Fruit fly (Drosophila melanogaster) whole organism, embryonic: ENCODE measurements around the gene ppk20.
A peak's percentile ranks its signal among the peaks of the same experiment; 100 is the strongest.

Source experiments
- CG10267 ChIP-seq: fragments of 200-800 bp; sonication (Bioruptor generic); optimal IDR thresholded peaks from 2 replicates; lab custom pipeline; 2018; ENCODE audit warnings: missing biosample characterization, mild to moderate bottlenecking, missing genetic modification characterization, moderate library complexity
- CG11504 ChIP-seq: fragments of 200-800 bp; sonication (Bioruptor generic); optimal IDR thresholded peaks from 3 replicates; lab custom pipeline; 2019; ENCODE audit warnings: missing biosample characterization, mild to moderate bottlenecking, missing genetic modification characterization, moderate library complexity
- CG11696 ChIP-seq: fragments of 200-800 bp; sonication (Bioruptor generic); IDR thresholded peaks from 2 replicates; pipeline ENCODE4 v1.3.6; 2022; ENCODE audit warnings: missing biosample characterization, missing genetic modification characterization
- CG13296 ChIP-seq: fragments of 200-800 bp; sonication (Bioruptor generic); optimal IDR thresholded peaks from 3 replicates; lab custom pipeline; 2018; ENCODE audit warnings: missing biosample characterization, mild to moderate bottlenecking, missing genetic modification characterization
- CG14441 ChIP-seq: fragments of 200-800 bp; sonication (Bioruptor generic); IDR thresholded peaks from 2 replicates; pipeline ENCODE4 v1.3.6; 2022; ENCODE audit warnings: missing biosample characterization, missing genetic modification characterization
- CG17359 ChIP-seq: fragments of 200-800 bp; sonication (Bioruptor generic); optimal IDR thresholded peaks from 3 replicates; lab custom pipeline; 2018; ENCODE audit warnings: missing biosample characterization, mild to moderate bottlenecking, missing genetic modification characterization, moderate library complexity
- CG17361 ChIP-seq: fragments of 200-800 bp; sonication (Bioruptor generic); IDR thresholded peaks from 3 replicates; pipeline ENCODE4 v1.3.6; 2022; ENCODE audit warnings: missing biosample characterization, missing genetic modification characterization
- CG18599 ChIP-seq: fragments of 200-800 bp; sonication (Bioruptor generic); optimal IDR thresholded peaks from 3 replicates; lab custom pipeline; 2017; ENCODE audit warnings: missing biosample characterization, missing genetic modification characterization, mild to moderate bottlenecking, moderate library complexity, missing genetic modification reagents
- CG3065 ChIP-seq: fragments of 200-800 bp; sonication (Bioruptor generic); optimal IDR thresholded peaks from 2 replicates; lab custom pipeline; 2016; ENCODE audit warnings: missing biosample characterization, missing genetic modification characterization
- CG32532 ChIP-seq: fragments of 200-800 bp; sonication (Bioruptor generic); IDR thresholded peaks from 2 replicates; pipeline ENCODE4 v1.3.6; 2022; ENCODE audit warnings: missing biosample characterization, missing genetic modification characterization
- CG3281 ChIP-seq: fragments of 200-800 bp; sonication (Bioruptor generic); optimal IDR thresholded peaks from 3 replicates; lab custom pipeline; 2017; ENCODE audit warnings: missing biosample characterization, mild to moderate bottlenecking, missing genetic modification characterization
- CG34422 ChIP-seq: fragments of 200-800 bp; sonication (Bioruptor generic); IDR thresholded peaks from 3 replicates; pipeline ENCODE4 v1.3.6; 2022; ENCODE audit warnings: missing biosample characterization, missing genetic modification characterization
- CG3995 ChIP-seq: fragments of 200-800 bp; sonication (Bioruptor generic); optimal IDR thresholded peaks from 3 replicates; lab custom pipeline; 2016; ENCODE audit warnings: missing biosample characterization, missing genetic modification characterization
- CG7839 ChIP-seq: fragments of 200-800 bp; sonication (Bioruptor generic); optimal IDR thresholded peaks from 3 replicates; lab custom pipeline; 2018; ENCODE audit warnings: missing biosample characterization, mild to moderate bottlenecking, missing genetic modification characterization, moderate library complexity
- CG8388 ChIP-seq: fragments of 200-800 bp; sonication (Bioruptor generic); optimal IDR thresholded peaks from 2 replicates; lab custom pipeline; 2019; ENCODE audit warnings: missing biosample characterization, mild to moderate bottlenecking, missing genetic modification characterization, moderate library complexity
- CG8765 ChIP-seq: fragments of 200-800 bp; sonication (Bioruptor generic); IDR thresholded peaks from 2 replicates; pipeline ENCODE4 v1.3.6; 2022; ENCODE audit warnings: missing biosample characterization, missing genetic modification characterization
- CHES-1-like ChIP-seq: fragments of 200-800 bp; sonication (Bioruptor generic); optimal IDR thresholded peaks from 2 replicates; lab custom pipeline; 2016; ENCODE audit warnings: missing biosample characterization, missing genetic modification characterization
- Elba2 ChIP-seq: fragments of 200-800 bp; sonication (Bioruptor generic); optimal IDR thresholded peaks from 3 replicates; lab custom pipeline; 2016; ENCODE audit warnings: missing biosample characterization, missing genetic modification characterization
- Fer1 ChIP-seq: fragments of 200-800 bp; sonication (Bioruptor generic); optimal IDR thresholded peaks from 2 replicates; lab custom pipeline; 2017; ENCODE audit warnings: missing biosample characterization, mild to moderate bottlenecking, missing genetic modification characterization
- Gug ChIP-seq: fragments of 200-800 bp; sonication (Bioruptor generic); IDR thresholded peaks from 4 replicates; pipeline ENCODE4 v1.3.6; 2022; ENCODE audit warnings: missing biosample characterization, missing genetic modification characterization
- H2.0 ChIP-seq: fragments of 200-800 bp; sonication (Bioruptor generic); IDR thresholded peaks from 2 replicates; pipeline ENCODE4 v1.3.6; 2022; ENCODE audit warnings: missing biosample characterization, missing genetic modification characterization
- HLH3B ChIP-seq: fragments of 200-800 bp; sonication (Bioruptor generic); IDR thresholded peaks from 2 replicates; pipeline ENCODE4 v1.3.6; 2022; ENCODE audit warnings: missing biosample characterization, missing genetic modification characterization
- Hmr ChIP-seq: fragments of 200-800 bp; sonication (Bioruptor generic); optimal IDR thresholded peaks from 3 replicates; lab custom pipeline; 2017; ENCODE audit warnings: mild to moderate bottlenecking, missing biosample characterization, missing genetic modification reagents, missing genetic modification characterization
- Jarid2 ChIP-seq: fragments of 200-800 bp; sonication (Bioruptor generic); optimal IDR thresholded peaks from 3 replicates; lab custom pipeline; 2017; ENCODE audit warnings: mild to moderate bottlenecking, missing biosample characterization, missing genetic modification reagents, missing genetic modification characterization
- Med ChIP-seq: fragments of 200-800 bp; sonication (Bioruptor generic); peaks from one replicate; lab custom pipeline; 2016; ENCODE audit warnings: missing biosample characterization, missing genetic modification characterization, mild to moderate bottlenecking, inconsistent platforms, moderate library complexity
- Optix ChIP-seq: fragments of 200-800 bp; sonication (Bioruptor generic); IDR thresholded peaks from 3 replicates; pipeline ENCODE4 v1.3.6; 2022; ENCODE audit warnings: missing biosample characterization, missing genetic modification characterization
- Ptx1 ChIP-seq: fragments of 200-800 bp; sonication (Bioruptor generic); IDR thresholded peaks from 2 replicates; pipeline ENCODE4 v1.3.6; 2022; ENCODE audit warnings: missing biosample characterization, missing genetic modification characterization
- Sin3A ChIP-seq: fragments of >200 bp; optimal IDR thresholded peaks from 2 replicates; lab custom pipeline; 2018
- Xrp1 ChIP-seq: fragments of 200-800 bp; sonication (Bioruptor generic); IDR thresholded peaks from 2 replicates; pipeline ENCODE4 v1.3.6; 2022; ENCODE audit warnings: missing biosample characterization, missing genetic modification characterization
- abd-A ChIP-seq: fragments of 200-800 bp; sonication (Bioruptor generic); optimal IDR thresholded peaks from 3 replicates; lab custom pipeline; 2019; ENCODE audit warnings: missing biosample characterization, mild to moderate bottlenecking, missing genetic modification characterization, moderate library complexity
- amos ChIP-seq: fragments of 200-800 bp; sonication (Bioruptor generic); IDR thresholded peaks from 2 replicates; pipeline ENCODE4 v1.3.6; 2022; ENCODE audit warnings: missing biosample characterization, missing genetic modification characterization; ENCODE audit not compliant: partially characterized antibody
- br ChIP-seq: fragments of >200 bp; optimal IDR thresholded peaks from 2 replicates; lab custom pipeline; 2017
- dmrt99B ChIP-seq: fragments of 200-800 bp; sonication (Bioruptor generic); optimal IDR thresholded peaks from 2 replicates; lab custom pipeline; 2018; ENCODE audit warnings: missing biosample characterization, mild to moderate bottlenecking, missing genetic modification characterization, moderate library complexity
- dysf ChIP-seq: fragments of 200-800 bp; sonication (Bioruptor generic); IDR thresholded peaks from 3 replicates; pipeline ENCODE4 v1.3.6; 2022; ENCODE audit warnings: missing biosample characterization, missing genetic modification characterization
- gem ChIP-seq: fragments of 200-800 bp; sonication (Bioruptor generic); optimal IDR thresholded peaks from 2 replicates; lab custom pipeline; 2019; ENCODE audit warnings: missing biosample characterization, mild to moderate bottlenecking, missing genetic modification characterization, moderate library complexity
- hkb ChIP-seq, 2 experiments: fragments of 200-800 bp in 1 of 2; fragments of >200 bp in 1 of 2; sonication (Bioruptor generic) in 1 of 2; IDR thresholded peaks in 1 of 2; optimal IDR thresholded peaks in 1 of 2; 2 replicates each; pipeline versions ENCODE4 v1.3.6 to Lab custom; 2017 to 2022; ENCODE audit warnings: missing biosample characterization in 1 of 2, missing genetic modification characterization in 1 of 2
- knrl ChIP-seq: fragments of 200-800 bp; sonication (Bioruptor generic); IDR thresholded peaks from 3 replicates; pipeline ENCODE4 v1.3.6; 2022; ENCODE audit warnings: missing biosample characterization, missing genetic modification characterization; ENCODE audit not compliant: partially characterized antibody
- lab ChIP-seq: fragments of 200-800 bp; sonication (Bioruptor generic); optimal IDR thresholded peaks from 3 replicates; lab custom pipeline; 2017; ENCODE audit warnings: missing biosample characterization, missing genetic modification characterization, mild to moderate bottlenecking, moderate library complexity, missing genetic modification reagents
- prd ChIP-seq, 3 experiments: fragments of >200 bp in 2 of 3; fragments of 200-800 bp in 1 of 3; sonication (Bioruptor generic) in 1 of 3; optimal IDR thresholded peaks in 2 of 3; IDR thresholded peaks in 1 of 3; 2 replicates in 2 of 3; 3 replicates in 1 of 3; pipeline versions ENCODE4 v1.3.6 to Lab custom; 2017 to 2022; ENCODE audit warnings: missing biosample characterization in 1 of 3, missing genetic modification characterization in 1 of 3
- ranshi ChIP-seq: fragments of 200-800 bp; sonication (Bioruptor generic); IDR thresholded peaks from 2 replicates; pipeline ENCODE4 v1.3.6; 2022; ENCODE audit warnings: missing biosample characterization, missing genetic modification characterization
- row ChIP-seq: fragments of 200-800 bp; sonication (Bioruptor generic); IDR thresholded peaks from 3 replicates; pipeline ENCODE4 v1.3.6; 2022; ENCODE audit warnings: missing biosample characterization, missing genetic modification characterization
- sens ChIP-seq: fragments of 200-800 bp; sonication (Bioruptor generic); peaks from one replicate; lab custom pipeline; 2016; ENCODE audit warnings: missing biosample characterization, missing genetic modification characterization
- slbo ChIP-seq: fragments of 200-800 bp; sonication (Bioruptor generic); IDR thresholded peaks from 2 replicates; pipeline ENCODE4 v1.3.6; 2022; ENCODE audit warnings: missing biosample characterization, missing genetic modification characterization
- sna ChIP-seq: fragments of 200-800 bp; sonication (Bioruptor generic); IDR thresholded peaks from 2 replicates; pipeline ENCODE4 v1.3.6; 2022; ENCODE audit warnings: missing biosample characterization, missing genetic modification characterization; ENCODE audit not compliant: partially characterized antibody
- tap ChIP-seq: fragments of 200-800 bp; optimal IDR thresholded peaks from 3 replicates; lab custom pipeline; 2019; ENCODE audit warnings: missing biosample characterization, mild to moderate bottlenecking, missing genetic modification characterization, moderate library complexity
- unpg ChIP-seq: fragments of 200-800 bp; sonication (Bioruptor generic); optimal IDR thresholded peaks from 3 replicates; lab custom pipeline; 2018; ENCODE audit warnings: missing biosample characterization, mild to moderate bottlenecking, missing genetic modification characterization, moderate library complexity
- wdn ChIP-seq: fragments of 200-800 bp; sonication (Bioruptor generic); IDR thresholded peaks from 2 replicates; pipeline ENCODE4 v1.3.6; 2022; ENCODE audit warnings: missing biosample characterization, missing genetic modification characterization
- wor ChIP-seq: fragments of 200-800 bp; sonication (Bioruptor generic); IDR thresholded peaks from 2 replicates; pipeline ENCODE4 v1.3.6; 2022; ENCODE audit warnings: missing biosample characterization, missing genetic modification characterization

Gene ppk20

dm6 chr3R:29617709-29618212 lies 50.9 kb downstream of the ppk20 start:
- TF ChIP-seq Med (GFP tag; lab: Kevin White, UChicago) (peak; percentile 61), CHES-1-like (GFP tag; lab: Kevin White, UChicago) (no peak)

dm6 chr3R:29617197-29617596 lies 51.5 kb downstream of the ppk20 start:
- TF ChIP-seq CG11504 (tag; lab: Kevin White, UChicago), result peak; percentile 42
- no peak for TF ChIP-seq CG17361 (GFP tag; lab: Robert Waterston, UW)
- no peak for TF ChIP-seq prd (optimal IDR thresholded peaks at IDR 0.05; lab: Kevin White, UChicago)
- peak; percentile 40; the same call in 1 of the 3 replicates for TF ChIP-seq prd (GFP tag; IDR thresholded peaks at IDR 0.05; lab: Robert Waterston, UW)
- TF ChIP-seq br (lab: Kevin White, UChicago), result no peak
- TF ChIP-seq CG11696 (GFP tag; lab: Robert Waterston, UW), result peak; percentile 70
- no peak for TF ChIP-seq Jarid2
- TF ChIP-seq Sin3A (lab: Kevin White, UChicago), result no peak
- TF ChIP-seq hkb (optimal IDR thresholded peaks at IDR 0.05; lab: Kevin White, UChicago), result no peak
- TF ChIP-seq hkb (GFP tag; IDR thresholded peaks at IDR 0.05; lab: Robert Waterston, UW), result 0 out of 2 replicates have a peak, but pooled peaks have one; percentile 23
- TF ChIP-seq amos (GFP tag; lab: Robert Waterston, UW), result no peak
- peak; percentile 22 for TF ChIP-seq CG3281 (GFP tag; lab: Kevin White, UChicago)
- TF ChIP-seq CG17359, result peak; percentile 10
- peak; percentile 23 for TF ChIP-seq CG7839 (tag; lab: Kevin White, UChicago)
- TF ChIP-seq CG8388 (GFP tag; lab: Kevin White, UChicago), result no peak
- TF ChIP-seq slbo (GFP tag; lab: Robert Waterston, UW), result peak; percentile 8; the same call in 1 of the 2 replicates
- peak; percentile 36; the same call in 1 of the 3 replicates for TF ChIP-seq row (GFP tag; lab: Robert Waterston, UW)
- TF ChIP-seq H2.0 (GFP tag; lab: Robert Waterston, UW), result no peak
- no peak for TF ChIP-seq wor (GFP tag; lab: Robert Waterston, UW)
- no peak for TF ChIP-seq CG3995 (GFP tag; lab: Kevin White, UChicago)
- peak; percentile 25 for TF ChIP-seq CG13296 (GFP tag; lab: Kevin White, UChicago)
- TF ChIP-seq abd-A (tag; lab: Kevin White, UChicago), result no peak
- no peak for TF ChIP-seq CG34422
- peak; percentile 39 for TF ChIP-seq gem (tag; lab: Kevin White, UChicago)
- no peak for TF ChIP-seq Optix (GFP tag; lab: Robert Waterston, UW)
- peak; percentile 2 for TF ChIP-seq CG10267 (tag; lab: Kevin White, UChicago)
- TF ChIP-seq sna (GFP tag; lab: Robert Waterston, UW), result no peak
- peak; percentile 20 for TF ChIP-seq tap (tag; lab: Kevin White, UChicago)
- peak; percentile 50 for TF ChIP-seq lab (GFP tag; lab: Kevin White, UChicago)
- TF ChIP-seq Fer1 (GFP tag; lab: Kevin White, UChicago), result peak; percentile 20
- TF ChIP-seq dysf, result 0 out of 3 replicates have a peak, but pooled peaks have one; percentile 10
- 0 out of 2 replicates have a peak, but pooled peaks have one; percentile 35 for TF ChIP-seq CG14441 (GFP tag; lab: Robert Waterston, UW)
- peak; percentile 46 for TF ChIP-seq dmrt99B
- TF ChIP-seq CG32532 (GFP tag; lab: Robert Waterston, UW), result peak; percentile 38; the same call in 1 of the 2 replicates
- TF ChIP-seq wdn (GFP tag; lab: Robert Waterston, UW), result no peak
- TF ChIP-seq Elba2 (GFP tag; lab: Kevin White, UChicago), result no peak
- peak; percentile 12 for TF ChIP-seq Hmr (GFP tag; lab: Kevin White, UChicago)
- TF ChIP-seq CG18599 (GFP tag; lab: Kevin White, UChicago), result peak; percentile 51
- TF ChIP-seq CG8765, result no peak
- no peak for TF ChIP-seq CG3065 (GFP tag; lab: Kevin White, UChicago)
- 0 out of 2 replicates have a peak, but pooled peaks have one; percentile 25 for TF ChIP-seq HLH3B (GFP tag; lab: Robert Waterston, UW)
- peak; percentile 46; the same call in 1 of the 2 replicates for TF ChIP-seq ranshi (GFP tag; lab: Robert Waterston, UW)
- TF ChIP-seq unpg (GFP tag; lab: Kevin White, UChicago), result peak; percentile 4
- TF ChIP-seq Gug, result no peak
- TF ChIP-seq Xrp1, result peak; percentile 46; the same call in 1 of the 2 replicates
- TF ChIP-seq knrl (GFP tag; lab: Robert Waterston, UW), result no peak
- TF ChIP-seq Ptx1, result 0 out of 2 replicates have a peak, but pooled peaks have one; percentile 18
- TF ChIP-seq sens (GFP tag; lab: Kevin White, UChicago), result no peak
